Worm (Caenorhabditis elegans): ENCODE measurements around the gene T01B6.1.

- TF ChIP-seq unc-130 (GFP tag; optimal IDR thresholded peaks at IDR 0.05): no peak
- TF ChIP-seq nhr-41 (GFP tag; IDR thresholded peaks at IDR 0.05): no peak
- no peak for TF ChIP-seq nhr-77 (tag; optimal IDR thresholded peaks at IDR 0.05)
- no peak for TF ChIP-seq nhr-102 (tag; optimal IDR thresholded peaks at IDR 0.05)
- no peak for TF ChIP-seq zag-1 (tag; optimal IDR thresholded peaks at IDR 0.05)
- TF ChIP-seq attf-4 (tag; optimal IDR thresholded peaks at IDR 0.05): no peak
- no peak for TF ChIP-seq ama-1 (optimal IDR thresholded peaks at IDR 0.05)
- no peak for TF ChIP-seq D1046.2 (GFP tag; IDR thresholded peaks at IDR 0.05)
- TF ChIP-seq unc-39 (tag; optimal IDR thresholded peaks at IDR 0.05): no peak
- TF ChIP-seq fos-1 (tag; optimal IDR thresholded peaks at IDR 0.05): no peak
- no peak for TF ChIP-seq rbr-2 (tag; optimal IDR thresholded peaks at IDR 0.05)
- no peak for TF ChIP-seq lin-39 (tag; optimal IDR thresholded peaks at IDR 0.05)
- TF ChIP-seq dmd-6 (GFP tag; IDR thresholded peaks at IDR 0.05): no peak
Observed at ce11 chrX:2342859-2343258, 7.4 kb downstream of the T01B6.1 start, which contains the start of gene nlp-23.

Data from whole organism, L4 larva.